Worm (Caenorhabditis elegans): ENCODE results near the gene C28H8.7.

ce11 chrIII:5900709-5901108, 13.9 kb upstream of the C28H8.7 start:
- no peak for TF ChIP-seq dao-5 (tag; optimal IDR thresholded peaks at IDR 0.05)
- no peak for TF ChIP-seq him-1 (tag; optimal IDR thresholded peaks at IDR 0.05)
- TF ChIP-seq W03F9.2 (tag; optimal IDR thresholded peaks at IDR 0.05), result no peak

Data from whole organism, L4/young adult.